Fruit fly (Drosophila melanogaster) whole organism, wandering third instar larva: ENCODE data around the gene CG45045.

Source experiments
- CG32264 ChIP-seq: fragments of 200-800 bp; sonication (Bioruptor generic); optimal IDR thresholded peaks from 2 replicates; lab custom pipeline; 2016; ENCODE audit warnings: missing biosample characterization, missing genetic modification characterization
- CG9705 ChIP-seq: fragments of 200-800 bp; sonication (Bioruptor generic); optimal IDR thresholded peaks from 2 replicates; lab custom pipeline; 2018; ENCODE audit warnings: missing biosample characterization, mild to moderate bottlenecking, missing genetic modification characterization
- CrebA ChIP-seq: fragments of 200-800 bp; sonication (Bioruptor generic); optimal IDR thresholded peaks from 2 replicates; lab custom pipeline; 2016; ENCODE audit warnings: missing biosample characterization, mild to moderate bottlenecking, missing genetic modification characterization, borderline replicate concordance
- Dfd ChIP-seq: fragments of >200 bp; optimal IDR thresholded peaks from 2 replicates; lab custom pipeline; 2017; ENCODE audit warnings: missing biosample characterization, missing genetic modification characterization
- Dif ChIP-seq: fragments of 200-275, 200-300 bp; sonication (Bioruptor generic); optimal IDR thresholded peaks from 2 replicates; lab custom pipeline; 2018; ENCODE audit warnings: missing biosample characterization, missing genetic modification characterization; ENCODE audit not compliant: partially characterized antibody
- GATAd ChIP-seq: sonication (Bioruptor generic); optimal IDR thresholded peaks from 2 replicates; lab custom pipeline; 2016; ENCODE audit warnings: missing biosample characterization, missing genetic modification characterization
- HLH106 ChIP-seq: fragments of 200-800 bp; optimal IDR thresholded peaks from 3 replicates; lab custom pipeline; 2019; ENCODE audit warnings: missing biosample characterization, mild to moderate bottlenecking, missing genetic modification characterization, moderate library complexity
- Hnf4 ChIP-seq: fragments of 200-800 bp; sonication (Bioruptor generic); optimal IDR thresholded peaks from 2 replicates; lab custom pipeline; 2016; ENCODE audit warnings: missing biosample characterization, mild to moderate bottlenecking, missing genetic modification characterization
- Hr78 ChIP-seq: fragments of >200 bp; optimal IDR thresholded peaks from 2 replicates; lab custom pipeline; 2017; ENCODE audit warnings: missing biosample characterization, missing genetic modification characterization
- Hr83 ChIP-seq: fragments of 200-300 bp; sonication (Bioruptor generic); optimal IDR thresholded peaks from 2 replicates; lab custom pipeline; 2016; ENCODE audit warnings: missing biosample characterization, mild to moderate bottlenecking, missing genetic modification characterization, moderate library complexity; ENCODE audit not compliant: poor library complexity, severe bottlenecking
- Jra ChIP-seq: sonication (Bioruptor generic); optimal IDR thresholded peaks from 2 replicates; lab custom pipeline; 2016; ENCODE audit warnings: missing biosample characterization, missing genetic modification characterization
- Mio ChIP-seq: sonication (Bioruptor generic); optimal IDR thresholded peaks from 2 replicates; lab custom pipeline; 2016; ENCODE audit warnings: missing biosample characterization, missing genetic modification characterization
- Myc ChIP-seq: fragments of >200 bp; optimal IDR thresholded peaks from 2 replicates; lab custom pipeline; 2017
- N ChIP-seq: fragments of >200 bp; optimal IDR thresholded peaks from 2 replicates; lab custom pipeline; 2018; ENCODE audit warnings: missing biosample characterization, missing external identifiers, missing genetic modification characterization
- OdsH ChIP-seq: fragments of 200-800 bp; sonication (Bioruptor generic); optimal IDR thresholded peaks from 2 replicates; lab custom pipeline; 2016; ENCODE audit warnings: missing biosample characterization, mild to moderate bottlenecking, missing genetic modification characterization
- Rel ChIP-seq, 2 experiments: fragments of 200-800 bp; sonication (Bioruptor generic) in 1 of 2; optimal IDR thresholded peaks; 2 replicates in 1 of 2; 3 replicates in 1 of 2; lab custom pipeline; 2016 to 2019; ENCODE audit warnings: mild to moderate bottlenecking in 2 of 2, missing biosample characterization in 2 of 2, missing genetic modification characterization in 2 of 2, moderate library complexity in 1 of 2
- Sp1 ChIP-seq: fragments of 200-800 bp; sonication (Bioruptor generic); optimal IDR thresholded peaks from 3 replicates; lab custom pipeline; 2019; ENCODE audit warnings: missing biosample characterization, mild to moderate bottlenecking, missing genetic modification characterization, moderate library complexity
- Vsx2 ChIP-seq: fragments of 200-300, 225-300 bp; sonication (Bioruptor generic); optimal IDR thresholded peaks from 2 replicates; lab custom pipeline; 2018; ENCODE audit warnings: missing biosample characterization, missing genetic modification characterization; ENCODE audit not compliant: partially characterized antibody
- br ChIP-seq: fragments of 200-800 bp; sonication (Bioruptor generic); optimal IDR thresholded peaks from 2 replicates; lab custom pipeline; 2016; ENCODE audit warnings: missing biosample characterization, missing genetic modification characterization
- brk ChIP-seq: fragments of 200-800 bp; sonication (Bioruptor generic); optimal IDR thresholded peaks from 2 replicates; lab custom pipeline; 2016; ENCODE audit warnings: missing biosample characterization, mild to moderate bottlenecking, missing genetic modification characterization
- dl ChIP-seq, 2 experiments: fragments of 175-275, 200-275 bp in 1 of 2; fragments of 200-275 bp in 1 of 2; sonication (Bioruptor generic); optimal IDR thresholded peaks; lab custom pipeline; 2018; ENCODE audit warnings: mild to moderate bottlenecking in 2 of 2, missing biosample characterization in 2 of 2, missing genetic modification characterization in 2 of 2, moderate library complexity in 2 of 2; ENCODE audit not compliant: partially characterized antibody in 2 of 2, insufficient read depth in 1 of 2
- dmrt93B ChIP-seq: fragments of 200-800 bp; sonication (Bioruptor generic); optimal IDR thresholded peaks from 2 replicates; lab custom pipeline; 2018; ENCODE audit warnings: missing biosample characterization, mild to moderate bottlenecking, missing genetic modification characterization
- dsf ChIP-seq: sonication (Bioruptor generic); optimal IDR thresholded peaks from 2 replicates; lab custom pipeline; 2016; ENCODE audit warnings: missing biosample characterization, missing genetic modification characterization, borderline replicate concordance
- ey ChIP-seq: fragments of 200-800 bp; sonication (Bioruptor generic); optimal IDR thresholded peaks from 2 replicates; lab custom pipeline; 2016; ENCODE audit warnings: missing biosample characterization, missing genetic modification characterization
- foxo ChIP-seq, 2 experiments: fragments of 200-800 bp; sonication (Bioruptor generic); optimal IDR thresholded peaks; 2 replicates in 1 of 2; 3 replicates in 1 of 2; lab custom pipeline; 2016 to 2017; ENCODE audit warnings: missing biosample characterization in 2 of 2, missing genetic modification characterization in 2 of 2
- fru ChIP-seq: fragments of 200-800 bp; sonication (Bioruptor generic); optimal IDR thresholded peaks from 3 replicates; lab custom pipeline; 2016; ENCODE audit warnings: missing biosample characterization, mild to moderate bottlenecking, missing genetic modification characterization
- h ChIP-seq: fragments of 200-800 bp; sonication (Bioruptor generic); optimal IDR thresholded peaks from 3 replicates; lab custom pipeline; 2016; ENCODE audit warnings: missing biosample characterization, mild to moderate bottlenecking, missing genetic modification characterization
- jim ChIP-seq: fragments of 175-275, 200-325 bp; sonication (Bioruptor generic); optimal IDR thresholded peaks from 2 replicates; lab custom pipeline; 2016; ENCODE audit warnings: missing biosample characterization, mild to moderate bottlenecking, missing genetic modification characterization
- pan ChIP-seq: fragments of >200 bp; optimal IDR thresholded peaks from 2 replicates; lab custom pipeline; 2017
- psq ChIP-seq: fragments of 200-800 bp; sonication (Bioruptor generic); optimal IDR thresholded peaks from 3 replicates; lab custom pipeline; 2017; ENCODE audit warnings: missing biosample characterization, mild to moderate bottlenecking, missing genetic modification characterization, moderate library complexity
- rgr ChIP-seq: fragments of 200-800 bp; sonication (Bioruptor generic); optimal IDR thresholded peaks from 3 replicates; lab custom pipeline; 2016; ENCODE audit warnings: missing biosample characterization, mild to moderate bottlenecking, missing genetic modification characterization
- sage ChIP-seq: fragments of 200-800 bp; sonication (Bioruptor generic); optimal IDR thresholded peaks from 2 replicates; lab custom pipeline; 2016; ENCODE audit warnings: missing biosample characterization, mild to moderate bottlenecking, missing genetic modification characterization
- sv ChIP-seq: fragments of 200-800 bp; sonication (Bioruptor generic); optimal IDR thresholded peaks from 3 replicates; lab custom pipeline; 2016; ENCODE audit warnings: missing biosample characterization, missing genetic modification characterization
- tai ChIP-seq: sonication (Bioruptor generic); optimal IDR thresholded peaks from 2 replicates; lab custom pipeline; 2016; ENCODE audit warnings: missing biosample characterization, missing genetic modification characterization
- woc ChIP-seq: sonication (Bioruptor generic); optimal IDR thresholded peaks from 2 replicates; lab custom pipeline; 2016; ENCODE audit warnings: missing biosample characterization, mild to moderate bottlenecking, missing genetic modification characterization

CG45045 gene

dm6 chr3R:17680268-17680638 is 12.9 kb downstream of the CG45045 start:
- TF ChIP-seq jim (GFP tag; lab: Kevin White, UChicago) (peak; percentile 80), Hr78 (GFP tag; lab: Kevin White, UChicago) (no peak), dl (GFP tag; optimal IDR thresholded peaks at IDR 0.05; lab: Kevin White, UChicago; ENCODE audit: insufficient read depth in 1 of 2, partially characterized antibody in 2 of 2) (peak in 1 of 2 experiments; percentile 8), Rel (GFP tag; optimal IDR thresholded peaks at IDR 0.05; lab: Kevin White, UChicago) (no peak), Rel (tag; optimal IDR thresholded peaks at IDR 0.05; lab: Kevin White, UChicago) (peak; percentile 45)

dm6 chr3R:17680639-17681302 is 13.4 kb downstream of the CG45045 start:
- peak; percentile 17 for TF ChIP-seq rgr (GFP tag; lab: Kevin White, UChicago)
- peak; percentile 55 for TF ChIP-seq Sp1 (GFP tag; lab: Kevin White, UChicago)
- no peak for TF ChIP-seq psq (GFP tag; lab: Kevin White, UChicago)
- peak; percentile 3 for TF ChIP-seq Hnf4 (GFP tag; lab: Kevin White, UChicago)
- no peak for TF ChIP-seq Hr78 (GFP tag; lab: Kevin White, UChicago)
- no peak for TF ChIP-seq Dif (GFP tag; lab: Kevin White, UChicago)
- no peak for TF ChIP-seq N (GFP tag; lab: Kevin White, UChicago)
- no peak for TF ChIP-seq ey (GFP tag; lab: Kevin White, UChicago)
- TF ChIP-seq foxo (GFP tag; optimal IDR thresholded peaks at IDR 0.05; lab: Kevin White, UChicago): peak in 1 of 2 experiments; percentile 58
- no peak for TF ChIP-seq CG32264 (GFP tag; lab: Kevin White, UChicago)
- peak; percentile 93 for TF ChIP-seq Myc (lab: Kevin White, UChicago)
- TF ChIP-seq OdsH (GFP tag; lab: Kevin White, UChicago): peak; percentile 23
- TF ChIP-seq woc (GFP tag; lab: Kevin White, UChicago): peak; percentile 64
- TF ChIP-seq h (GFP tag; lab: Kevin White, UChicago): peak; percentile 24
- TF ChIP-seq fru (GFP tag; lab: Kevin White, UChicago): peak; percentile 22
- peak; percentile 62 for TF ChIP-seq HLH106 (tag; lab: Kevin White, UChicago)
- TF ChIP-seq sv (GFP tag; lab: Kevin White, UChicago): peak; percentile 9

dm6 chr3R:17681611-17682243 is 14.4 kb downstream of the CG45045 start:
- TF ChIP-seq CG9705 (GFP tag; lab: Kevin White, UChicago): no peak
- TF ChIP-seq sv (GFP tag; lab: Kevin White, UChicago): no peak
- no peak for TF ChIP-seq CG32264 (GFP tag; lab: Kevin White, UChicago)
- TF ChIP-seq OdsH (GFP tag; lab: Kevin White, UChicago): no peak
- no peak for TF ChIP-seq tai
- no peak for TF ChIP-seq dsf (GFP tag; lab: Kevin White, UChicago)
- TF ChIP-seq brk (GFP tag; lab: Kevin White, UChicago): no peak
- no peak for TF ChIP-seq Hr83 (GFP tag; lab: Kevin White, UChicago)
- no peak for TF ChIP-seq dmrt93B (GFP tag; lab: Kevin White, UChicago)
- TF ChIP-seq Sp1 (GFP tag; lab: Kevin White, UChicago): no peak
- TF ChIP-seq woc (GFP tag; lab: Kevin White, UChicago): no peak
- peak; percentile 43 for TF ChIP-seq Dif (GFP tag; lab: Kevin White, UChicago)
- no peak for TF ChIP-seq ey (GFP tag; lab: Kevin White, UChicago)
- no peak for TF ChIP-seq jim (GFP tag; lab: Kevin White, UChicago)
- no peak for TF ChIP-seq h (GFP tag; lab: Kevin White, UChicago)
- TF ChIP-seq Myc (lab: Kevin White, UChicago): no peak
- TF ChIP-seq Rel (GFP tag; optimal IDR thresholded peaks at IDR 0.05; lab: Kevin White, UChicago): no peak
- peak; percentile 37 for TF ChIP-seq Rel (tag; optimal IDR thresholded peaks at IDR 0.05; lab: Kevin White, UChicago)
- TF ChIP-seq CrebA: no peak
- TF ChIP-seq dl (GFP tag; optimal IDR thresholded peaks at IDR 0.05; lab: Kevin White, UChicago; ENCODE audit: insufficient read depth in 1 of 2, partially characterized antibody in 2 of 2): peak in 1 of 2 experiments; percentile 2
- TF ChIP-seq fru (GFP tag; lab: Kevin White, UChicago): no peak

- TF ChIP-seq dl (GFP tag; optimal IDR thresholded peaks at IDR 0.05; lab: Kevin White, UChicago; ENCODE audit: insufficient read depth in 1 of 2, partially characterized antibody in 2 of 2): no peak
- TF ChIP-seq psq (GFP tag; lab: Kevin White, UChicago): peak; percentile 10
- no peak for TF ChIP-seq jim (GFP tag; lab: Kevin White, UChicago)
- no peak for TF ChIP-seq OdsH (GFP tag; lab: Kevin White, UChicago)
- no peak for TF ChIP-seq Dfd
- TF ChIP-seq CrebA: no peak
- TF ChIP-seq Jra (GFP tag; lab: Kevin White, UChicago): no peak
- TF ChIP-seq br: no peak
- no peak for TF ChIP-seq GATAd (GFP tag; lab: Kevin White, UChicago)
- TF ChIP-seq Sp1 (GFP tag; lab: Kevin White, UChicago): peak; percentile 55
- no peak for TF ChIP-seq pan (lab: Kevin White, UChicago)
- TF ChIP-seq Mio (GFP tag; lab: Kevin White, UChicago): no peak
- TF ChIP-seq Hr78 (GFP tag; lab: Kevin White, UChicago): no peak
- no peak for TF ChIP-seq CG9705 (GFP tag; lab: Kevin White, UChicago)
- TF ChIP-seq sv (GFP tag; lab: Kevin White, UChicago): no peak
- TF ChIP-seq dsf (GFP tag; lab: Kevin White, UChicago): no peak
- no peak for TF ChIP-seq Rel (GFP tag; optimal IDR thresholded peaks at IDR 0.05; lab: Kevin White, UChicago)
- TF ChIP-seq Rel (tag; optimal IDR thresholded peaks at IDR 0.05; lab: Kevin White, UChicago): peak; percentile 73
- no peak for TF ChIP-seq sage (GFP tag; lab: Kevin White, UChicago)
- no peak for TF ChIP-seq brk (GFP tag; lab: Kevin White, UChicago)
- TF ChIP-seq Myc (lab: Kevin White, UChicago): peak; percentile 79
- TF ChIP-seq Vsx2 (GFP tag; lab: Kevin White, UChicago): no peak
- TF ChIP-seq N (GFP tag; lab: Kevin White, UChicago): no peak
Observed at dm6 chr3R:17682244-17682773, 14.9 kb downstream of the CG45045 start, which contains the start of the genes alt and CG7655. alt (minus strand) TSS chr3R:17682515. CG7655 (plus strand) TSS chr3R:17682669.
